Fruit fly (Drosophila melanogaster) whole organism, adult: ENCODE measurements around the gene CG6763.
A peak's percentile ranks its signal among the peaks of the same experiment; 100 is the strongest.

Experiments
- CG12768 ChIP-seq: fragments of 200-800 bp; sonication (Bioruptor generic); optimal IDR thresholded peaks from 2 replicates; lab custom pipeline; 2017; ENCODE audit warnings: missing biosample characterization, missing genetic modification characterization, mild to moderate bottlenecking, moderate library complexity, missing genetic modification reagents
- CG1620 ChIP-seq: fragments of 200-800 bp; sonication (Bioruptor generic); optimal IDR thresholded peaks from 2 replicates; lab custom pipeline; 2016; ENCODE audit warnings: missing biosample characterization, missing genetic modification characterization
- CG5204 ChIP-seq: fragments of 200-800 bp; sonication (Bioruptor generic); optimal IDR thresholded peaks from 2 replicates; lab custom pipeline; 2016; ENCODE audit warnings: missing biosample characterization, missing genetic modification characterization
- CG7101 ChIP-seq: fragments of 200-800 bp; sonication (Bioruptor generic); optimal IDR thresholded peaks from 2 replicates; lab custom pipeline; 2018; ENCODE audit warnings: missing biosample characterization, mild to moderate bottlenecking, missing genetic modification characterization, moderate library complexity

dm6 chr3R:23284256-23284655 lies 454 bp downstream of the CG6763 start:
- TF ChIP-seq CG1620 (GFP tag; lab: Kevin White, UChicago), result no peak
- no peak for TF ChIP-seq CG5204 (GFP tag; lab: Kevin White, UChicago)
- peak; percentile 9 for TF ChIP-seq CG7101
- TF ChIP-seq CG12768 (GFP tag; lab: Kevin White, UChicago), result no peak
